Worm (Caenorhabditis elegans) whole organism, mixed stage, embryonic: ENCODE measurements around the gene Y57G7A.6.
A peak's percentile ranks its signal among the peaks of the same experiment; 100 is the strongest.

ENCODE experiments used
- bed-3 ChIP-seq: fragments of 200-800 bp; sonication (Bioruptor generic); optimal IDR thresholded peaks from 3 replicates; lab custom pipeline; 2018; ENCODE audit warnings: mild to moderate bottlenecking, missing genetic modification characterization, moderate library complexity, missing compliant biosample characterization
- blmp-1 ChIP-seq: fragments of 150-350 bp; optimal IDR thresholded peaks from 2 replicates; lab custom pipeline; 2014; ENCODE audit warnings: missing biosample characterization, missing genetic modification characterization
- ceh-39 ChIP-seq: fragments of 150-350 bp; optimal IDR thresholded peaks from 2 replicates; lab custom pipeline; 2014; ENCODE audit warnings: missing biosample characterization, missing genetic modification characterization
- ceh-43 ChIP-seq: fragments of 200-800 bp; sonication (Bioruptor generic); optimal IDR thresholded peaks from 2 replicates; lab custom pipeline; 2018; ENCODE audit warnings: mild to moderate bottlenecking, missing genetic modification characterization, moderate library complexity, missing compliant biosample characterization
- ceh-83 ChIP-seq: fragments of 200-800 bp; sonication (Bioruptor generic); optimal IDR thresholded peaks from 2 replicates; lab custom pipeline; 2018; ENCODE audit warnings: mild to moderate bottlenecking, missing genetic modification characterization, missing compliant biosample characterization
- ces-1 ChIP-seq: fragments of 150-350 bp; optimal IDR thresholded peaks from 2 replicates; lab custom pipeline; 2014; ENCODE audit warnings: missing biosample characterization, missing genetic modification reagents, missing genetic modification characterization
- cnd-1 ChIP-seq: fragments of 200-800 bp; sonication (Bioruptor generic); optimal IDR thresholded peaks from 2 replicates; lab custom pipeline; 2018; ENCODE audit warnings: mild to moderate bottlenecking, missing genetic modification characterization, missing compliant biosample characterization
- drap-1 ChIP-seq: fragments of 200-800 bp; sonication (Bioruptor generic); optimal IDR thresholded peaks from 3 replicates; lab custom pipeline; 2018; ENCODE audit warnings: mild to moderate bottlenecking, missing genetic modification characterization, missing compliant biosample characterization
- elt-1 ChIP-seq: sonication (generic microtip); optimal IDR thresholded peaks from 2 replicates; lab custom pipeline; 2017; ENCODE audit warnings: missing genetic modification characterization, mild to moderate bottlenecking, missing compliant biosample characterization, antibody characterized with exemption, moderate library complexity, borderline replicate concordance; ENCODE audit not compliant: insufficient read depth
- elt-3 ChIP-seq: fragments of 150-350 bp; optimal IDR thresholded peaks from 2 replicates; lab custom pipeline; 2014; ENCODE audit warnings: missing biosample characterization, missing genetic modification characterization
- flh-1 ChIP-seq: fragments of 200-800 bp; sonication (Bioruptor generic); optimal IDR thresholded peaks from 2 replicates; lab custom pipeline; 2018; ENCODE audit warnings: mild to moderate bottlenecking, missing genetic modification characterization, moderate library complexity, missing compliant biosample characterization
- ham-2 ChIP-seq: fragments of 200-800 bp; sonication (Bioruptor generic); optimal IDR thresholded peaks from 2 replicates; lab custom pipeline; 2018; ENCODE audit warnings: mild to moderate bottlenecking, missing genetic modification characterization, missing compliant biosample characterization
- hlh-1 ChIP-seq: fragments of 150-350 bp; optimal IDR thresholded peaks from 2 replicates; lab custom pipeline; 2014; ENCODE audit warnings: missing biosample characterization, missing genetic modification reagents, missing genetic modification characterization
- lin-13 ChIP-seq: fragments of 150-350 bp; optimal IDR thresholded peaks from 2 replicates; lab custom pipeline; 2014; ENCODE audit warnings: missing biosample characterization, missing genetic modification characterization
- lin-32 ChIP-seq: fragments of 200-800 bp; sonication (Bioruptor generic); optimal IDR thresholded peaks from 2 replicates; lab custom pipeline; 2018; ENCODE audit warnings: mild to moderate bottlenecking, missing genetic modification characterization, missing compliant biosample characterization
- lsy-2 ChIP-seq: fragments of 150-350 bp; optimal IDR thresholded peaks from 2 replicates; lab custom pipeline; 2014; ENCODE audit warnings: missing biosample characterization, missing genetic modification characterization
- mab-5 ChIP-seq: fragments of 150-350 bp; optimal IDR thresholded peaks from 2 replicates; lab custom pipeline; 2014; ENCODE audit warnings: missing biosample characterization, missing genetic modification characterization
- mep-1 ChIP-seq: fragments of 150-350 bp; optimal IDR thresholded peaks from 2 replicates; lab custom pipeline; 2017; ENCODE audit warnings: missing biosample characterization, missing genetic modification reagents, missing genetic modification characterization, inconsistent platforms
- mls-2 ChIP-seq: sonication (generic microtip); optimal IDR thresholded peaks from 2 replicates; lab custom pipeline; 2016; ENCODE audit warnings: mild to moderate bottlenecking, missing genetic modification characterization, moderate library complexity, missing compliant biosample characterization
- nhr-12 ChIP-seq: fragments of 150-350 bp; optimal IDR thresholded peaks from 2 replicates; lab custom pipeline; 2014; ENCODE audit warnings: missing biosample characterization, missing genetic modification characterization
- nhr-2 ChIP-seq: fragments of 150-350 bp; optimal IDR thresholded peaks from 2 replicates; lab custom pipeline; 2014; ENCODE audit warnings: missing biosample characterization, missing genetic modification characterization
- nhr-237 ChIP-seq: fragments of 150-350 bp; optimal IDR thresholded peaks from 2 replicates; lab custom pipeline; 2014; ENCODE audit warnings: missing biosample characterization, missing genetic modification characterization
- nhr-28 ChIP-seq: fragments of 150-350 bp; optimal IDR thresholded peaks from 2 replicates; lab custom pipeline; 2014; ENCODE audit warnings: missing biosample characterization, missing genetic modification characterization
- pha-4 ChIP-seq: fragments of 150-350 bp; optimal IDR thresholded peaks from 2 replicates; lab custom pipeline; 2018; ENCODE audit warnings: missing biosample characterization, missing genetic modification reagents, missing genetic modification characterization
- sem-2 ChIP-seq: fragments of 200-800 bp; sonication (Bioruptor generic); optimal IDR thresholded peaks from 2 replicates; lab custom pipeline; 2018; ENCODE audit warnings: mild to moderate bottlenecking, missing genetic modification characterization, missing compliant biosample characterization
- snpc-4 ChIP-seq: fragments of 150-350 bp; optimal IDR thresholded peaks from 2 replicates; lab custom pipeline; 2014; ENCODE audit warnings: missing biosample characterization, missing genetic modification characterization
- sptf-1 ChIP-seq: sonication (generic microtip); optimal IDR thresholded peaks from 2 replicates; lab custom pipeline; 2017; ENCODE audit warnings: mild to moderate bottlenecking, missing genetic modification characterization, moderate library complexity, missing compliant biosample characterization
- tbx-8 ChIP-seq: fragments of 200-800 bp; sonication (Bioruptor generic); optimal IDR thresholded peaks from 2 replicates; lab custom pipeline; 2018; ENCODE audit warnings: mild to moderate bottlenecking, missing genetic modification characterization, moderate library complexity, missing compliant biosample characterization
- unc-120 ChIP-seq: sonication (generic microtip); optimal IDR thresholded peaks from 2 replicates; lab custom pipeline; 2017; ENCODE audit warnings: missing genetic modification characterization, missing compliant biosample characterization; ENCODE audit not compliant: poor library complexity, severe bottlenecking
- unc-39 ChIP-seq: fragments of 150-350 bp; optimal IDR thresholded peaks from 2 replicates; lab custom pipeline; 2014; ENCODE audit warnings: missing biosample characterization, missing genetic modification characterization
- unc-62 ChIP-seq: fragments of 150-350 bp; optimal IDR thresholded peaks from 2 replicates; lab custom pipeline; 2014; ENCODE audit warnings: missing biosample characterization, missing genetic modification reagents, missing genetic modification characterization
- zip-8 ChIP-seq: fragments of 150-350 bp; optimal IDR thresholded peaks from 2 replicates; lab custom pipeline; 2014; ENCODE audit warnings: missing biosample characterization, missing genetic modification characterization

Y57G7A.6 gene

ce11 chrII:1315245-1315644 is 29.8 kb upstream of the Y57G7A.6 start:
- TF ChIP-seq ceh-43 (GFP tag; lab: Kevin White, UChicago): no peak
- TF ChIP-seq snpc-4 (tag; lab: Kevin White, UChicago): no peak
- TF ChIP-seq elt-3: no peak
- TF ChIP-seq nhr-237: no peak
- no peak for TF ChIP-seq blmp-1
- TF ChIP-seq mab-5 (tag; lab: Kevin White, UChicago): no peak
- TF ChIP-seq hlh-1 (tag; lab: Kevin White, UChicago): no peak
- TF ChIP-seq ham-2 (GFP tag; lab: Kevin White, UChicago): no peak
- no peak for TF ChIP-seq unc-120 (tag; lab: Kevin White, UChicago)
- TF ChIP-seq unc-62 (GFP tag; lab: Kevin White, UChicago): no peak
- TF ChIP-seq unc-39: no peak
- no peak for TF ChIP-seq drap-1
- TF ChIP-seq ceh-83 (GFP tag; lab: Kevin White, UChicago): no peak
- TF ChIP-seq, all 35 proteins: peak for 0

- peak; percentile 4 for TF ChIP-seq ces-1 (GFP tag; lab: Kevin White, UChicago)
- TF ChIP-seq unc-120 (tag; lab: Kevin White, UChicago): peak; percentile 39
- TF ChIP-seq sptf-1: peak; percentile 40
- no peak for TF ChIP-seq flh-1
- TF ChIP-seq, all 35 proteins: peak for 3
These were observed 24.6 kb upstream of the Y57G7A.6 start, which contains the start of the genes alh-6 and fcho-1 for ce11 chrII:1309892-1310516. TSS of gene alh-6 (minus strand) at chrII:1310133. TSS of gene fcho-1 (plus strand) at chrII:1310515.

ce11 chrII:1306550-1306949 is 21.1 kb upstream of the Y57G7A.6 start:
- TF ChIP-seq zip-8 (no peak), ceh-43 (GFP tag; lab: Kevin White, UChicago) (no peak), blmp-1 (no peak), mep-1 (tag; lab: Kevin White, UChicago) (no peak), mls-2 (no peak), nhr-28 (tag; lab: Kevin White, UChicago) (no peak), flh-1 (no peak), bed-3 (GFP tag; lab: Kevin White, UChicago) (no peak), ceh-83 (GFP tag; lab: Kevin White, UChicago) (no peak), elt-1 (no peak), sem-2 (no peak), nhr-12 (no peak), snpc-4 (tag; lab: Kevin White, UChicago) (no peak), pha-4 (tag; lab: Kevin White, UChicago) (no peak), cnd-1 (tag; lab: Kevin White, UChicago) (no peak), unc-62 (GFP tag; lab: Kevin White, UChicago) (no peak), nhr-2 (tag; lab: Kevin White, UChicago) (no peak), lsy-2 (tag; lab: Kevin White, UChicago) (no peak)

ce11 chrII:1306036-1306435 is 20.6 kb upstream of the Y57G7A.6 start, which contains the start of gene emc-2:
TSS of gene emc-2 (minus strand) at chrII:1306136.
- TF ChIP-seq mab-5 (tag; lab: Kevin White, UChicago) (no peak), pha-4 (tag; lab: Kevin White, UChicago) (no peak), nhr-237 (no peak), flh-1 (no peak), nhr-2 (tag; lab: Kevin White, UChicago) (no peak), ces-1 (GFP tag; lab: Kevin White, UChicago) (no peak), mep-1 (tag; lab: Kevin White, UChicago) (no peak), bed-3 (GFP tag; lab: Kevin White, UChicago) (no peak), sem-2 (no peak), lsy-2 (tag; lab: Kevin White, UChicago) (no peak), snpc-4 (tag; lab: Kevin White, UChicago) (no peak), ham-2 (GFP tag; lab: Kevin White, UChicago) (no peak), ceh-43 (GFP tag; lab: Kevin White, UChicago) (no peak), sptf-1 (no peak)

ce11 chrII:1301554-1301953 is 16.1 kb upstream of the Y57G7A.6 start, which contains the start of gene glb-31:
TSS of gene glb-31 (minus strand) at chrII:1301654.
- TF ChIP-seq nhr-28 (tag; lab: Kevin White, UChicago) (no peak), unc-39 (no peak), zip-8 (no peak), lin-32 (GFP tag; lab: Kevin White, UChicago) (no peak), tbx-8 (GFP tag; lab: Kevin White, UChicago) (no peak), blmp-1 (no peak), nhr-2 (tag; lab: Kevin White, UChicago) (no peak), mab-5 (tag; lab: Kevin White, UChicago) (no peak), pha-4 (tag; lab: Kevin White, UChicago) (no peak), elt-3 (no peak), bed-3 (GFP tag; lab: Kevin White, UChicago) (no peak), lin-13 (tag; lab: Kevin White, UChicago) (no peak), cnd-1 (tag; lab: Kevin White, UChicago) (no peak), ceh-39 (tag; lab: Kevin White, UChicago) (no peak)
